Worm (Caenorhabditis elegans) whole organism, late embryonic: Measurements from ENCODE around the gene F32D8.12.

Experiments
- F13H6.1 ChIP-seq: sonication (generic microtip); optimal IDR thresholded peaks from 2 replicates; lab custom pipeline; 2016; ENCODE audit warnings: missing genetic modification characterization, missing compliant biosample characterization
- dmd-4 ChIP-seq: sonication (generic microtip); optimal IDR thresholded peaks from 2 replicates; lab custom pipeline; 2016; ENCODE audit warnings: borderline replicate concordance, missing genetic modification characterization, missing compliant biosample characterization

ce11 chrV:10918373-10918772 is 27.5 kb upstream of the F32D8.12 start, which contains the start of gene F58B4.2:
- no peak for TF ChIP-seq F13H6.1 (tag; lab: Kevin White, UChicago)
- TF ChIP-seq dmd-4 (tag; lab: Kevin White, UChicago) = no peak
